Worm (Caenorhabditis elegans): ENCODE results near the gene spe-49.

ce11 chrV:6331607-6332006 lies 50.4 kb downstream of the spe-49 start, which contains the start of gene T28C12.1:
- TF ChIP-seq ets-4 (GFP tag; optimal IDR thresholded peaks at IDR 0.05): no peak
- no peak for TF ChIP-seq Y79H2A.3 (GFP tag; conservative IDR thresholded peaks at IDR 0.05)
- no peak for TF ChIP-seq repo-1 (tag; optimal IDR thresholded peaks at IDR 0.05)
- TF ChIP-seq mes-4 (tag; optimal IDR thresholded peaks at IDR 0.05): no peak
- no peak for TF ChIP-seq sea-2 (GFP tag; IDR thresholded peaks at IDR 0.05)
- no peak for TF ChIP-seq ztf-25 (GFP tag; IDR thresholded peaks at IDR 0.05)
- TF ChIP-seq let-607 (tag; optimal IDR thresholded peaks at IDR 0.05): no peak
- no peak for TF ChIP-seq zfh-2 (GFP tag; conservative IDR thresholded peaks at IDR 0.05)
- TF ChIP-seq ccch-3 (GFP tag; optimal IDR thresholded peaks at IDR 0.05): no peak
- TF ChIP-seq dox-1 (GFP tag; IDR thresholded peaks at IDR 0.05): no peak
- TF ChIP-seq lag-1 (GFP tag; IDR thresholded peaks at IDR 0.05): no peak
- no peak for TF ChIP-seq unc-62 (GFP tag; optimal IDR thresholded peaks at IDR 0.05)
- no peak for TF ChIP-seq tlf-1 (GFP tag; optimal IDR thresholded peaks at IDR 0.05)
- TF ChIP-seq ama-1 (optimal IDR thresholded peaks at IDR 0.05): no peak
- no peak for TF ChIP-seq ama-1 (GFP tag; optimal IDR thresholded peaks at IDR 0.05)

Data from whole organism, young adult.